Fruit fly (Drosophila melanogaster) whole organism, pupa: ENCODE measurements around the gene GlcAT-S.

Source experiments
- CG12605 ChIP-seq: fragments of 200-800 bp; sonication (Bioruptor generic); IDR thresholded peaks from 2 replicates; pipeline ENCODE4 v1.3.6; 2022; ENCODE audit warnings: missing biosample characterization, missing genetic modification characterization
- CG13204 ChIP-seq: fragments of 200-800 bp; sonication (Bioruptor generic); optimal IDR thresholded peaks from 2 replicates; lab custom pipeline; 2018; ENCODE audit warnings: missing biosample characterization, mild to moderate bottlenecking, missing genetic modification characterization, moderate library complexity
- CG14655 ChIP-seq: fragments of 200-800 bp; sonication (Bioruptor generic); optimal IDR thresholded peaks from 3 replicates; lab custom pipeline; 2017; ENCODE audit warnings: mild to moderate bottlenecking, missing biosample characterization, missing genetic modification reagents, missing genetic modification characterization
- CG17806 ChIP-seq: fragments of 200-800 bp; sonication (Bioruptor generic); optimal IDR thresholded peaks from 2 replicates; lab custom pipeline; 2018; ENCODE audit warnings: missing biosample characterization, mild to moderate bottlenecking, missing genetic modification characterization, moderate library complexity
- CG32121 ChIP-seq: fragments of 200-800 bp; sonication (Bioruptor generic); IDR thresholded peaks from 2 replicates; pipeline ENCODE4 v1.3.6; 2022; ENCODE audit warnings: missing biosample characterization, missing genetic modification characterization
- CG34367 ChIP-seq: fragments of 200-800 bp; sonication (Bioruptor generic); optimal IDR thresholded peaks from 2 replicates; lab custom pipeline; 2018; ENCODE audit warnings: missing biosample characterization, mild to moderate bottlenecking, missing genetic modification characterization
- CG4496 ChIP-seq: fragments of 200-800 bp; sonication (Bioruptor generic); IDR thresholded peaks from 3 replicates; pipeline ENCODE4 v1.3.6; 2022; ENCODE audit warnings: missing biosample characterization, missing genetic modification characterization
- CG8159 ChIP-seq: fragments of 200-800 bp; sonication (Bioruptor generic); optimal IDR thresholded peaks from 3 replicates; lab custom pipeline; 2018; ENCODE audit warnings: missing biosample characterization, mild to moderate bottlenecking, missing genetic modification characterization, moderate library complexity
- CG8301 ChIP-seq: fragments of 200-800 bp; sonication (Bioruptor generic); optimal IDR thresholded peaks from 2 replicates; lab custom pipeline; 2018; ENCODE audit warnings: missing biosample characterization, mild to moderate bottlenecking, missing genetic modification characterization
- CG9948 ChIP-seq: fragments of 200-800 bp; sonication (Bioruptor generic); optimal IDR thresholded peaks from 2 replicates; lab custom pipeline; 2018; ENCODE audit warnings: missing biosample characterization, mild to moderate bottlenecking, missing genetic modification characterization, moderate library complexity
- D1 ChIP-seq: fragments of 200-800 bp; sonication (Bioruptor generic); optimal IDR thresholded peaks from 2 replicates; lab custom pipeline; 2018; ENCODE audit warnings: missing biosample characterization, mild to moderate bottlenecking, missing genetic modification characterization, moderate library complexity
- EcR ChIP-seq: fragments of 200-800 bp; sonication (Bioruptor generic); optimal IDR thresholded peaks from 3 replicates; lab custom pipeline; 2019; ENCODE audit warnings: missing biosample characterization, missing genetic modification characterization, mild to moderate bottlenecking, moderate library complexity, missing genetic modification reagents
- Ets98B ChIP-seq: fragments of 200-800 bp; sonication (Bioruptor generic); IDR thresholded peaks from 2 replicates; pipeline ENCODE4 v1.3.6; 2022; ENCODE audit warnings: missing biosample characterization, missing genetic modification characterization
- Pif1B ChIP-seq: fragments of 200-800 bp; sonication (Bioruptor generic); optimal IDR thresholded peaks from 3 replicates; lab custom pipeline; 2016; ENCODE audit warnings: missing biosample characterization, missing genetic modification characterization
- fd96Ca ChIP-seq: fragments of 200-800 bp; sonication (Bioruptor generic); IDR thresholded peaks from 3 replicates; pipeline ENCODE4 v1.3.6; 2022; ENCODE audit warnings: missing biosample characterization, missing genetic modification characterization
- gl ChIP-seq: fragments of 200-800 bp; sonication (Bioruptor generic); optimal IDR thresholded peaks from 2 replicates; lab custom pipeline; 2018; ENCODE audit warnings: missing biosample characterization, mild to moderate bottlenecking, missing genetic modification characterization
- rn ChIP-seq: fragments of 200-800 bp; sonication (Bioruptor generic); IDR thresholded peaks from 2 replicates; pipeline ENCODE4 v1.3.6; 2022; ENCODE audit warnings: missing biosample characterization, missing genetic modification characterization

Gene GlcAT-S

DNA sequence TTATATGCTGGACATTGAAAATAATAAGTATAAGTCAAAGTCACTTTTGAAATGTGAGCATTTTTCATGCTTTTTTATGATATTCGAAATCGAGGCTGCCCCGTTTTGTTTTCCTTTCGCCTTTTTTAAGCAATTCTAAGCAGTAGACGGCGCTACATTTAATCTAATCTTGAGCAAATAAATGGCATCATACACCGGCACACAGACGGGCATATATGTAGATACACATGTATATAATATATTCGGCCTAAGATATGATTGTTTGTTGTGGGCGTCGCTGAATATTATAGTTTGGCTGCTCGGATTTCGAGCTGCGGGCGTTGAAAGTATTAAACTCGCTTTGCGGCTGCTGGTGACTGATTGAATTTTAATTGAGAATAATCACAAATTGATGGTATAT, 56.0 kb downstream of the GlcAT-S start:
- TF ChIP-seq Ets98B (GFP tag; lab: Robert Waterston, UW) (no peak), D1 (tag; lab: Kevin White, UChicago) (no peak), CG14655 (no peak), gl (no peak), CG17806 (tag; lab: Kevin White, UChicago) (no peak), Pif1B (GFP tag; lab: Kevin White, UChicago) (no peak), CG32121 (GFP tag; lab: Robert Waterston, UW) (no peak), rn (no peak), EcR (no peak), CG12605 (GFP tag; lab: Robert Waterston, UW) (no peak), CG8301 (tag; lab: Kevin White, UChicago) (no peak), CG8159 (tag; lab: Kevin White, UChicago) (no peak), CG9948 (tag; lab: Kevin White, UChicago) (no peak), CG34367 (tag; lab: Kevin White, UChicago) (no peak), fd96Ca (GFP tag; lab: Robert Waterston, UW) (no peak), CG13204 (GFP tag; lab: Kevin White, UChicago) (no peak), CG4496 (GFP tag; lab: Robert Waterston, UW) (no peak)
